Worm (Caenorhabditis elegans) whole organism, L4 larva: Measurements from ENCODE around the gene ttn-1.

Source experiments
- dpl-1 ChIP-seq: fragments of 150-350 bp; optimal IDR thresholded peaks from 2 replicates; lab custom pipeline; 2014; ENCODE audit warnings: missing biosample characterization, missing genetic modification reagents, missing genetic modification characterization
- dve-1 ChIP-seq: sonication (generic microtip); optimal IDR thresholded peaks from 2 replicates; lab custom pipeline; 2017; ENCODE audit warnings: antibody characterized with exemption, mild to moderate bottlenecking, missing genetic modification characterization, missing compliant biosample characterization; ENCODE audit not compliant: insufficient read depth
- lin-13 ChIP-seq: fragments of 150-350 bp; optimal IDR thresholded peaks from 2 replicates; lab custom pipeline; 2014; ENCODE audit warnings: missing biosample characterization, missing genetic modification reagents, missing genetic modification characterization
- nhr-237 ChIP-seq: sonication (generic microtip); optimal IDR thresholded peaks from 2 replicates; lab custom pipeline; 2017; ENCODE audit warnings: missing biosample characterization, missing genetic modification characterization
- nhr-6 ChIP-seq: fragments of 150-350 bp; optimal IDR thresholded peaks from 2 replicates; lab custom pipeline; 2014; ENCODE audit warnings: missing biosample characterization, missing genetic modification characterization
- snpc-4 ChIP-seq: fragments of 150-350 bp; optimal IDR thresholded peaks from 2 replicates; lab custom pipeline; 2014; ENCODE audit warnings: missing biosample characterization, missing genetic modification characterization
- zag-1 ChIP-seq: fragments of 150-350 bp; optimal IDR thresholded peaks from 2 replicates; lab custom pipeline; 2014; ENCODE audit warnings: missing biosample characterization, missing genetic modification characterization
- zfp-2 ChIP-seq: sonication (generic microtip); optimal IDR thresholded peaks from 2 replicates; lab custom pipeline; 2016; ENCODE audit warnings: mild to moderate bottlenecking, missing genetic modification characterization, missing compliant biosample characterization

- no peak for TF ChIP-seq nhr-237 (tag; lab: Kevin White, UChicago)
- TF ChIP-seq nhr-6 (tag; lab: Kevin White, UChicago), result no peak
- no peak for TF ChIP-seq zfp-2
- TF ChIP-seq dpl-1 (GFP tag; lab: Kevin White, UChicago), result no peak
- no peak for TF ChIP-seq lin-13 (GFP tag; lab: Kevin White, UChicago)
- TF ChIP-seq dve-1 (tag; lab: Kevin White, UChicago), result no peak
- no peak for TF ChIP-seq snpc-4
- no peak for TF ChIP-seq zag-1 (tag; lab: Kevin White, UChicago)
Observed at ce11 chrV:6120156-6120879, 82.1 kb downstream of the ttn-1 start, which contains the start of gene ceh-49.
